ENCODE assay signal across 5 fruit fly cellular contexts in the genomic region with DNA sequence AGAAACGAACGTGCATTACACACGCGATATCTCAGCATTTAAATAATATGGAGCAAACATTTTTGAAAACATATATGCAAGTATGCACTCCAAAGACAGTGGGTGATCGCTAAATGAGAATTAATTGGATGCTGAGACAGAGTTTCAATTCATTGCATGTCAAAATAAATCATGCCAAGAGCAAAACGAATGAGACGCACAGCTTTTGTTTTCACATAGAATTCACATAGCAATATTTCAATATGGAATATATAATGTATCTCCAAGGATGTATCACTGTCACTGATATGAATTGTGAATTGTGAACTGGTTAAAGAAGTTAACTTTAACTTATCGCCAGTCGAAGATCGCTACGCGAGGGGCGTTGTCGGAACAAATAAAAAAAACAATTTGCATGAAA.
TF ChIP-seq lines count a peak whose summit lies in the region.

No protein-coding gene starts in this region.

- no peak for TF ChIP-seq CTCF in whole organism, embryonic (GFP tag; optimal IDR thresholded peaks at IDR 0.05; lab: Kevin White, UChicago)

TF ChIP-seq in whole organism, adult, 20 proteins besides CTCF, POLR2A, EP300 and RAD21:
- TF ChIP-seq CG14711 (tag; optimal IDR thresholded peaks at IDR 0.05; lab: Kevin White, UChicago) (peak; percentile 40), bab1 (GFP tag; optimal IDR thresholded peaks at IDR 0.05; lab: Kevin White, UChicago) (peak; percentile 46), CG7101 (tag; optimal IDR thresholded peaks at IDR 0.05; lab: Kevin White, UChicago) (no peak), CG11617 (GFP tag; optimal IDR thresholded peaks at IDR 0.05; lab: Kevin White, UChicago) (no peak), ovo (GFP tag; optimal IDR thresholded peaks at IDR 0.05; lab: Kevin White, UChicago) (no peak), CG12768 (GFP tag; optimal IDR thresholded peaks at IDR 0.05; lab: Kevin White, UChicago) (no peak)

TF ChIP-seq in whole organism, embryonic, 481 proteins besides CTCF, POLR2A, EP300 and RAD21:
- TF ChIP-seq CG14860 (GFP tag; IDR thresholded peaks at IDR 0.05; lab: Robert Waterston, UW; ENCODE audit: partially characterized antibody), result no peak
- TF ChIP-seq Drgx (GFP tag; IDR thresholded peaks at IDR 0.05; lab: Robert Waterston, UW), result peak; percentile 54; the same call in 1 of the 2 replicates
- no peak for TF ChIP-seq sens-2 (GFP tag; IDR thresholded peaks at IDR 0.05; lab: Robert Waterston, UW)
- no peak for TF ChIP-seq Rfx (GFP tag; IDR thresholded peaks at IDR 0.05; lab: Robert Waterston, UW)
- TF ChIP-seq CG30020 (tag; optimal IDR thresholded peaks at IDR 0.05; lab: Kevin White, UChicago), result no peak
- TF ChIP-seq Pdp1 (GFP tag; optimal IDR thresholded peaks at IDR 0.05; lab: Kevin White, UChicago), result no peak
- no peak for TF ChIP-seq CG10209 (GFP tag; optimal IDR thresholded peaks at IDR 0.05; lab: Kevin White, UChicago)
- peak; percentile 26 for TF ChIP-seq lbe (GFP tag; optimal IDR thresholded peaks at IDR 0.05; lab: Kevin White, UChicago)
- no peak for TF ChIP-seq CG4360 (GFP tag; IDR thresholded peaks at IDR 0.05; lab: Robert Waterston, UW)
- no peak for TF ChIP-seq CG16815 (GFP tag; optimal IDR thresholded peaks at IDR 0.05; lab: Kevin White, UChicago)

TF ChIP-seq in whole organism, prepupa, 60 proteins besides CTCF, POLR2A, EP300 and RAD21 (continues in another document):
- TF ChIP-seq Eip78C (GFP tag; lab: Kevin White, UChicago) (peak; percentile 82), Ets21C (GFP tag; optimal IDR thresholded peaks at IDR 0.05; lab: Kevin White, UChicago) (peak; percentile 26), vri (GFP tag; optimal IDR thresholded peaks at IDR 0.05; lab: Kevin White, UChicago) (peak; percentile 49), CG6163 (GFP tag; IDR thresholded peaks at IDR 0.05; lab: Robert Waterston, UW) (0 out of 3 replicates have a peak, but pooled peaks have one; percentile 43), CG16779 (tag; optimal IDR thresholded peaks at IDR 0.05; lab: Kevin White, UChicago) (no peak), net (GFP tag; optimal IDR thresholded peaks at IDR 0.05; lab: Kevin White, UChicago) (no peak), svp (GFP tag; lab: Kevin White, UChicago) (peak; percentile 86), CG3032 (tag; optimal IDR thresholded peaks at IDR 0.05; lab: Kevin White, UChicago) (peak; percentile 28), CG6276 (GFP tag; optimal IDR thresholded peaks at IDR 0.05; lab: Kevin White, UChicago) (peak; percentile 3), CG10669 (GFP tag; optimal IDR thresholded peaks at IDR 0.05; lab: Kevin White, UChicago) (peak; percentile 52), OdsH (GFP tag; optimal IDR thresholded peaks at IDR 0.05; lab: Kevin White, UChicago) (peak; percentile 49), fd85E (GFP tag; optimal IDR thresholded peaks at IDR 0.05; lab: Kevin White, UChicago) (peak; percentile 42), CG15336 (GFP tag; IDR thresholded peaks at IDR 0.05; lab: Robert Waterston, UW) (peak; percentile 52), CG10631 (GFP tag; optimal IDR thresholded peaks at IDR 0.05; lab: Kevin White, UChicago) (peak; percentile 7), Hr39 (GFP tag; optimal IDR thresholded peaks at IDR 0.05; lab: Kevin White, UChicago) (peak; percentile 66), Hr4 (GFP tag; optimal IDR thresholded peaks at IDR 0.05; lab: Kevin White, UChicago) (peak; percentile 25), Sox102F (GFP tag; optimal IDR thresholded peaks at IDR 0.05; lab: Kevin White, UChicago) (peak; percentile 62), Hr38 (GFP tag; optimal IDR thresholded peaks at IDR 0.05; lab: Kevin White, UChicago) (no peak), CG9139 (GFP tag; optimal IDR thresholded peaks at IDR 0.05; lab: Kevin White, UChicago) (no peak), CG11902 (GFP tag; optimal IDR thresholded peaks at IDR 0.05; lab: Kevin White, UChicago) (peak; percentile 20), CG11762 (GFP tag; optimal IDR thresholded peaks at IDR 0.05; lab: Kevin White, UChicago; ENCODE audit: insufficient read depth) (no peak), ss (GFP tag; optimal IDR thresholded peaks at IDR 0.05; lab: Kevin White, UChicago) (peak; percentile 6 to 55), Met (GFP tag; optimal IDR thresholded peaks at IDR 0.05; lab: Kevin White, UChicago) (peak; percentile 61), CG1621 (tag; optimal IDR thresholded peaks at IDR 0.05; lab: Kevin White, UChicago) (no peak)

TF ChIP-seq in whole organism, pupa, 21 proteins besides CTCF, POLR2A, EP300 and RAD21:
- no peak for TF ChIP-seq CG10348 (GFP tag; IDR thresholded peaks at IDR 0.05; lab: Robert Waterston, UW)
- TF ChIP-seq EcR (GFP tag; optimal IDR thresholded peaks at IDR 0.05; lab: Kevin White, UChicago), result no peak
- peak; percentile 39 for TF ChIP-seq Ets98B (GFP tag; IDR thresholded peaks at IDR 0.05; lab: Robert Waterston, UW)
- no peak for TF ChIP-seq D1 (tag; optimal IDR thresholded peaks at IDR 0.05; lab: Kevin White, UChicago)
- no peak for TF ChIP-seq CG9948 (tag; optimal IDR thresholded peaks at IDR 0.05; lab: Kevin White, UChicago)
- peak; percentile 31 for TF ChIP-seq Pif1B (GFP tag; optimal IDR thresholded peaks at IDR 0.05; lab: Kevin White, UChicago)
- no peak for TF ChIP-seq gl (tag; optimal IDR thresholded peaks at IDR 0.05; lab: Kevin White, UChicago)
- TF ChIP-seq CG13204 (GFP tag; optimal IDR thresholded peaks at IDR 0.05; lab: Kevin White, UChicago), result no peak
- peak; percentile 46; the same call in 1 of the 3 replicates for TF ChIP-seq fd96Ca (GFP tag; IDR thresholded peaks at IDR 0.05; lab: Robert Waterston, UW)
- no peak for TF ChIP-seq CG12605 (GFP tag; IDR thresholded peaks at IDR 0.05; lab: Robert Waterston, UW)
- TF ChIP-seq rn (GFP tag; IDR thresholded peaks at IDR 0.05; lab: Robert Waterston, UW), result no peak
- peak; percentile 63; the same call in 2 of the 3 replicates for TF ChIP-seq CG4496 (GFP tag; IDR thresholded peaks at IDR 0.05; lab: Robert Waterston, UW)
- peak; percentile 37 for TF ChIP-seq Snoo (tag; optimal IDR thresholded peaks at IDR 0.05; lab: Kevin White, UChicago)
- TF ChIP-seq CG8159 (tag; optimal IDR thresholded peaks at IDR 0.05; lab: Kevin White, UChicago), result peak; percentile 33
- peak; percentile 2 for TF ChIP-seq CG8301 (tag; optimal IDR thresholded peaks at IDR 0.05; lab: Kevin White, UChicago)
- peak; percentile 36 for TF ChIP-seq CG15710 (tag; optimal IDR thresholded peaks at IDR 0.05; lab: Kevin White, UChicago)
- peak; percentile 56 for TF ChIP-seq CG32121 (GFP tag; IDR thresholded peaks at IDR 0.05; lab: Robert Waterston, UW)
- TF ChIP-seq Pif1A (GFP tag; optimal IDR thresholded peaks at IDR 0.05; lab: Kevin White, UChicago), result peak; percentile 39
- TF ChIP-seq CG14655 (GFP tag; optimal IDR thresholded peaks at IDR 0.05; lab: Kevin White, UChicago), result peak; percentile 3
- TF ChIP-seq CG34367 (tag; optimal IDR thresholded peaks at IDR 0.05; lab: Kevin White, UChicago), result peak; percentile 22
- TF ChIP-seq CG17806 (tag; optimal IDR thresholded peaks at IDR 0.05; lab: Kevin White, UChicago), result peak; percentile 39

TF ChIP-seq in whole organism, wandering third instar larva, 38 proteins besides CTCF, POLR2A, EP300 and RAD21 (continues in another document):
- peak; percentile 61 for TF ChIP-seq fru (GFP tag; optimal IDR thresholded peaks at IDR 0.05; lab: Kevin White, UChicago)
- TF ChIP-seq OdsH (GFP tag; optimal IDR thresholded peaks at IDR 0.05; lab: Kevin White, UChicago), result peak; percentile 63
- peak in 1 of 2 experiments; percentile 44 for TF ChIP-seq foxo (GFP tag; optimal IDR thresholded peaks at IDR 0.05; lab: Kevin White, UChicago)
- peak; percentile 23 for TF ChIP-seq psq (GFP tag; optimal IDR thresholded peaks at IDR 0.05; lab: Kevin White, UChicago)
- TF ChIP-seq N (GFP tag; optimal IDR thresholded peaks at IDR 0.05; lab: Kevin White, UChicago), result no peak
- TF ChIP-seq h (GFP tag; optimal IDR thresholded peaks at IDR 0.05; lab: Kevin White, UChicago), result peak; percentile 75
- peak; percentile 40 for TF ChIP-seq Sp1 (GFP tag; optimal IDR thresholded peaks at IDR 0.05; lab: Kevin White, UChicago)
- no peak for TF ChIP-seq Jra (GFP tag; optimal IDR thresholded peaks at IDR 0.05; lab: Kevin White, UChicago)
- TF ChIP-seq woc (GFP tag; optimal IDR thresholded peaks at IDR 0.05; lab: Kevin White, UChicago), result peak; percentile 29
- TF ChIP-seq jim (GFP tag; optimal IDR thresholded peaks at IDR 0.05; lab: Kevin White, UChicago), result no peak
- peak; percentile 59 for TF ChIP-seq br (GFP tag; optimal IDR thresholded peaks at IDR 0.05; lab: Kevin White, UChicago)
- TF ChIP-seq usp (GFP tag; optimal IDR thresholded peaks at IDR 0.05; lab: Kevin White, UChicago), result no peak
- TF ChIP-seq Hnf4 (GFP tag; optimal IDR thresholded peaks at IDR 0.05; lab: Kevin White, UChicago), result peak; percentile 59
- TF ChIP-seq CrebA (GFP tag; optimal IDR thresholded peaks at IDR 0.05; lab: Kevin White, UChicago; ENCODE audit: borderline replicate concordance), result no peak
- TF ChIP-seq Myc (optimal IDR thresholded peaks at IDR 0.05; lab: Kevin White, UChicago), result no peak
- TF ChIP-seq GATAd (GFP tag; optimal IDR thresholded peaks at IDR 0.05; lab: Kevin White, UChicago), result no peak
- TF ChIP-seq pan (optimal IDR thresholded peaks at IDR 0.05; lab: Kevin White, UChicago), result no peak
- no peak for TF ChIP-seq dl (GFP tag; optimal IDR thresholded peaks at IDR 0.05; lab: Kevin White, UChicago; ENCODE audit: insufficient read depth in 1 of 2, partially characterized antibody in 2 of 2)
- TF ChIP-seq Dfd (GFP tag; optimal IDR thresholded peaks at IDR 0.05; lab: Kevin White, UChicago), result no peak
- TF ChIP-seq Hr78 (GFP tag; optimal IDR thresholded peaks at IDR 0.05; lab: Kevin White, UChicago), result no peak
- TF ChIP-seq sv (GFP tag; optimal IDR thresholded peaks at IDR 0.05; lab: Kevin White, UChicago), result no peak
- no peak for TF ChIP-seq Mio (GFP tag; optimal IDR thresholded peaks at IDR 0.05; lab: Kevin White, UChicago)
- TF ChIP-seq sage (GFP tag; optimal IDR thresholded peaks at IDR 0.05; lab: Kevin White, UChicago), result no peak
- no peak for TF ChIP-seq lola (GFP tag; optimal IDR thresholded peaks at IDR 0.05; lab: Kevin White, UChicago)
- TF ChIP-seq Rel (GFP tag; optimal IDR thresholded peaks at IDR 0.05; lab: Kevin White, UChicago), result no peak
- peak; percentile 21 for TF ChIP-seq Rel (tag; optimal IDR thresholded peaks at IDR 0.05; lab: Kevin White, UChicago)
- TF ChIP-seq brk (GFP tag; optimal IDR thresholded peaks at IDR 0.05; lab: Kevin White, UChicago), result no peak
- TF ChIP-seq CG32264 (GFP tag; optimal IDR thresholded peaks at IDR 0.05; lab: Kevin White, UChicago), result peak; percentile 33
- TF ChIP-seq Dif (GFP tag; optimal IDR thresholded peaks at IDR 0.05; lab: Kevin White, UChicago; ENCODE audit: partially characterized antibody), result no peak
- TF ChIP-seq rgr (GFP tag; optimal IDR thresholded peaks at IDR 0.05; lab: Kevin White, UChicago), result peak; percentile 58
- TF ChIP-seq Vsx2 (GFP tag; optimal IDR thresholded peaks at IDR 0.05; lab: Kevin White, UChicago; ENCODE audit: partially characterized antibody), result no peak
- peak; percentile 26 for TF ChIP-seq CG9705 (GFP tag; optimal IDR thresholded peaks at IDR 0.05; lab: Kevin White, UChicago)
- TF ChIP-seq Hr83 (GFP tag; optimal IDR thresholded peaks at IDR 0.05; lab: Kevin White, UChicago; ENCODE audit: poor library complexity, severe bottlenecking), result no peak
